Fruit fly (Drosophila melanogaster) whole organism, embryonic: ENCODE measurements around the gene mRpL4.

ENCODE experiments used
- Abd-B ChIP-seq: fragments of 200-800 bp; sonication (Bioruptor generic); optimal IDR thresholded peaks from 2 replicates; lab custom pipeline; 2018; ENCODE audit warnings: missing biosample characterization, mild to moderate bottlenecking, missing genetic modification characterization, moderate library complexity
- Aef1 ChIP-seq: fragments of 200-800 bp; sonication (Bioruptor generic); IDR thresholded peaks from 3 replicates; pipeline ENCODE4 v1.3.6; 2022; ENCODE audit warnings: missing biosample characterization, missing genetic modification characterization
- B-H2 ChIP-seq: fragments of 200-800 bp; sonication (Bioruptor generic); optimal IDR thresholded peaks from 2 replicates; lab custom pipeline; 2018; ENCODE audit warnings: missing biosample characterization, mild to moderate bottlenecking, missing genetic modification characterization
- Bteb2 ChIP-seq: fragments of 200-800 bp; sonication (Bioruptor generic); optimal IDR thresholded peaks from 2 replicates; lab custom pipeline; 2016; ENCODE audit warnings: missing biosample characterization, missing genetic modification characterization
- CG10147 ChIP-seq: fragments of 200-800 bp; sonication (Bioruptor generic); optimal IDR thresholded peaks from 2 replicates; lab custom pipeline; 2019; ENCODE audit warnings: missing biosample characterization, mild to moderate bottlenecking, missing genetic modification characterization, moderate library complexity
- CG11696 ChIP-seq: fragments of 200-800 bp; sonication (Bioruptor generic); IDR thresholded peaks from 2 replicates; pipeline ENCODE4 v1.3.6; 2022; ENCODE audit warnings: missing biosample characterization, missing genetic modification characterization
- CG13123 ChIP-seq: fragments of 200-800 bp; sonication (Bioruptor generic); optimal IDR thresholded peaks from 2 replicates; lab custom pipeline; 2016; ENCODE audit warnings: missing biosample characterization, missing genetic modification characterization
- CG17328 ChIP-seq: fragments of 200-800 bp; sonication (Bioruptor generic); IDR thresholded peaks from 2 replicates; pipeline ENCODE4 v1.3.6; 2022; ENCODE audit warnings: missing biosample characterization, missing genetic modification characterization
- CG2116 ChIP-seq: fragments of 200-800 bp; sonication (Bioruptor generic); optimal IDR thresholded peaks from 3 replicates; lab custom pipeline; 2018; ENCODE audit warnings: missing biosample characterization, mild to moderate bottlenecking, missing genetic modification characterization
- CG30020 ChIP-seq: fragments of 200-800 bp; optimal IDR thresholded peaks from 2 replicates; lab custom pipeline; 2019; ENCODE audit warnings: missing biosample characterization, mild to moderate bottlenecking, missing genetic modification characterization, moderate library complexity
- CG3847 ChIP-seq: fragments of 200-800 bp; sonication (Bioruptor generic); IDR thresholded peaks from 2 replicates; pipeline ENCODE4 v1.3.6; 2022; ENCODE audit warnings: missing biosample characterization, missing genetic modification characterization
- CG7271 ChIP-seq: fragments of 200-800 bp; sonication (Bioruptor generic); optimal IDR thresholded peaks from 2 replicates; lab custom pipeline; 2018; ENCODE audit warnings: missing biosample characterization, mild to moderate bottlenecking, missing genetic modification characterization, moderate library complexity
- CG7556 ChIP-seq: fragments of 200-800 bp; sonication (Bioruptor generic); optimal IDR thresholded peaks from 2 replicates; lab custom pipeline; 2017; ENCODE audit warnings: missing biosample characterization, mild to moderate bottlenecking, missing genetic modification characterization
- CG8944 ChIP-seq: fragments of 200-800 bp; sonication (Bioruptor generic); optimal IDR thresholded peaks from 3 replicates; lab custom pipeline; 2016; ENCODE audit warnings: missing biosample characterization, missing genetic modification characterization
- CG9727 ChIP-seq: fragments of 200-800 bp; sonication (Bioruptor generic); optimal IDR thresholded peaks from 3 replicates; lab custom pipeline; 2017; ENCODE audit warnings: missing biosample characterization, mild to moderate bottlenecking, missing genetic modification characterization
- CG9932 ChIP-seq: fragments of 200-800 bp; sonication (Bioruptor generic); IDR thresholded peaks from 2 replicates; pipeline ENCODE4 v1.3.6; 2022; ENCODE audit warnings: missing biosample characterization, missing genetic modification characterization
- CHES-1-like ChIP-seq: fragments of 200-800 bp; sonication (Bioruptor generic); optimal IDR thresholded peaks from 2 replicates; lab custom pipeline; 2016; ENCODE audit warnings: missing biosample characterization, missing genetic modification characterization
- Dref ChIP-seq: fragments of 200-800 bp; sonication (Bioruptor generic); IDR thresholded peaks from 2 replicates; pipeline ENCODE4 v1.3.6; 2022; ENCODE audit warnings: missing biosample characterization, missing genetic modification characterization
- E2f2 ChIP-seq: fragments of 200-800 bp; sonication (Bioruptor generic); IDR thresholded peaks from 2 replicates; pipeline ENCODE4 v1.3.6; 2022; ENCODE audit warnings: missing biosample characterization, missing genetic modification characterization
- Fer1 ChIP-seq: fragments of 200-800 bp; sonication (Bioruptor generic); optimal IDR thresholded peaks from 2 replicates; lab custom pipeline; 2017; ENCODE audit warnings: missing biosample characterization, mild to moderate bottlenecking, missing genetic modification characterization
- Hmx ChIP-seq: fragments of 200-800 bp; sonication (Bioruptor generic); optimal IDR thresholded peaks from 2 replicates; lab custom pipeline; 2016; ENCODE audit warnings: missing biosample characterization, missing genetic modification characterization
- MESR4 ChIP-seq: fragments of 200-800 bp; sonication (Bioruptor generic); optimal IDR thresholded peaks from 2 replicates; lab custom pipeline; 2018; ENCODE audit warnings: missing biosample characterization, mild to moderate bottlenecking, missing genetic modification characterization, moderate library complexity
- Myb ChIP-seq: fragments of 200-800 bp; sonication (Bioruptor generic); optimal IDR thresholded peaks from 2 replicates; lab custom pipeline; 2016; ENCODE audit warnings: missing biosample characterization, missing genetic modification characterization
- NC2β ChIP-seq: fragments of 200-800 bp; sonication (Bioruptor generic); optimal IDR thresholded peaks from 2 replicates; lab custom pipeline; 2016; ENCODE audit warnings: missing biosample characterization, missing genetic modification characterization
- Oaz ChIP-seq: fragments of 200-800 bp; sonication (Bioruptor generic); IDR thresholded peaks from 2 replicates; pipeline ENCODE4 v1.3.6; 2022; ENCODE audit warnings: missing biosample characterization, missing genetic modification characterization
- Side ChIP-seq: fragments of 200-800 bp; sonication (Bioruptor generic); optimal IDR thresholded peaks from 2 replicates; lab custom pipeline; 2016; ENCODE audit warnings: missing biosample characterization, missing genetic modification characterization
- YL-1 ChIP-seq: fragments of 200-800 bp; sonication (Bioruptor generic); optimal IDR thresholded peaks from 3 replicates; lab custom pipeline; 2017; ENCODE audit warnings: missing biosample characterization, mild to moderate bottlenecking, missing genetic modification characterization
- bsh ChIP-seq, 2 experiments: fragments of 200-800 bp; sonication (Bioruptor generic); optimal IDR thresholded peaks; 2 replicates each; lab custom pipeline; 2017 to 2018; ENCODE audit warnings: mild to moderate bottlenecking in 2 of 2, missing biosample characterization in 2 of 2, missing genetic modification characterization in 2 of 2, moderate library complexity in 1 of 2
- chif ChIP-seq, 2 experiments: fragments of 200-800 bp; sonication (Bioruptor generic); optimal IDR thresholded peaks; 3 replicates each; lab custom pipeline; 2016; ENCODE audit warnings: missing biosample characterization in 2 of 2, missing genetic modification characterization in 2 of 2
- ci ChIP-seq: fragments of 200-800 bp; sonication (Bioruptor generic); IDR thresholded peaks from 3 replicates; pipeline ENCODE4 v1.3.6; 2022; ENCODE audit warnings: missing biosample characterization, missing genetic modification characterization
- dmrt11E ChIP-seq: fragments of 200-800 bp; sonication (Bioruptor generic); optimal IDR thresholded peaks from 3 replicates; lab custom pipeline; 2018; ENCODE audit warnings: missing biosample characterization, mild to moderate bottlenecking, missing genetic modification characterization, moderate library complexity
- lab ChIP-seq: fragments of 200-800 bp; sonication (Bioruptor generic); optimal IDR thresholded peaks from 3 replicates; lab custom pipeline; 2017; ENCODE audit warnings: missing biosample characterization, missing genetic modification characterization, mild to moderate bottlenecking, moderate library complexity, missing genetic modification reagents
- lbe ChIP-seq: fragments of 200-800 bp; sonication (Bioruptor generic); optimal IDR thresholded peaks from 2 replicates; lab custom pipeline; 2016; ENCODE audit warnings: missing biosample characterization, mild to moderate bottlenecking, missing genetic modification characterization
- lola ChIP-seq, 3 experiments: fragments of >200 bp in 2 of 3; fragments of 200-800 bp in 1 of 3; sonication (Bioruptor generic) in 1 of 3; optimal IDR thresholded peaks; 2 replicates each; lab custom pipeline; 2017 to 2019; ENCODE audit warnings: missing biosample characterization in 3 of 3, missing genetic modification characterization in 3 of 3, mild to moderate bottlenecking in 1 of 3, moderate library complexity in 1 of 3
- pzg ChIP-seq: fragments of 200-800 bp; sonication (Bioruptor generic); optimal IDR thresholded peaks from 3 replicates; lab custom pipeline; 2018; ENCODE audit warnings: missing biosample characterization, mild to moderate bottlenecking, missing genetic modification characterization, moderate library complexity
- ranshi ChIP-seq: fragments of 200-800 bp; sonication (Bioruptor generic); IDR thresholded peaks from 2 replicates; pipeline ENCODE4 v1.3.6; 2022; ENCODE audit warnings: missing biosample characterization, missing genetic modification characterization
- sd ChIP-seq: fragments of 200-800 bp; sonication (Bioruptor generic); optimal IDR thresholded peaks from 3 replicates; lab custom pipeline; 2018; ENCODE audit warnings: missing biosample characterization, mild to moderate bottlenecking, missing genetic modification characterization, moderate library complexity
- shn ChIP-seq: fragments of 200-800 bp; sonication (Bioruptor generic); optimal IDR thresholded peaks from 3 replicates; lab custom pipeline; 2016; ENCODE audit warnings: missing biosample characterization, missing genetic modification characterization
- slbo ChIP-seq: fragments of 200-800 bp; sonication (Bioruptor generic); IDR thresholded peaks from 2 replicates; pipeline ENCODE4 v1.3.6; 2022; ENCODE audit warnings: missing biosample characterization, missing genetic modification characterization
- sna ChIP-seq: fragments of 200-800 bp; sonication (Bioruptor generic); IDR thresholded peaks from 2 replicates; pipeline ENCODE4 v1.3.6; 2022; ENCODE audit warnings: missing biosample characterization, missing genetic modification characterization; ENCODE audit not compliant: partially characterized antibody
- stc ChIP-seq: fragments of 200-800 bp; sonication (Bioruptor generic); IDR thresholded peaks from 2 replicates; pipeline ENCODE4 v1.3.6; 2022; ENCODE audit warnings: missing biosample characterization, missing genetic modification characterization
- sug ChIP-seq: fragments of 200-800 bp; optimal IDR thresholded peaks from 2 replicates; lab custom pipeline; 2019; ENCODE audit warnings: missing biosample characterization, mild to moderate bottlenecking, missing genetic modification characterization, moderate library complexity
- trem ChIP-seq: fragments of 200-800 bp; optimal IDR thresholded peaks from 3 replicates; lab custom pipeline; 2019; ENCODE audit warnings: missing biosample characterization, mild to moderate bottlenecking, missing genetic modification characterization, moderate library complexity
- ttk ChIP-seq: fragments of 200-800 bp; sonication (Bioruptor generic); IDR thresholded peaks from 2 replicates; pipeline ENCODE4 v2.1.2; 2022; ENCODE audit warnings: missing biosample characterization, missing genetic modification characterization
- unc-4 ChIP-seq: fragments of 200-800 bp; sonication (Bioruptor generic); IDR thresholded peaks from 2 replicates; pipeline ENCODE4 v1.3.6; 2022; ENCODE audit warnings: missing biosample characterization, missing genetic modification characterization; ENCODE audit not compliant: partially characterized antibody
- unpg ChIP-seq: fragments of 200-800 bp; sonication (Bioruptor generic); optimal IDR thresholded peaks from 3 replicates; lab custom pipeline; 2018; ENCODE audit warnings: missing biosample characterization, mild to moderate bottlenecking, missing genetic modification characterization, moderate library complexity
- zfh2 ChIP-seq: fragments of 200-800 bp; sonication (Bioruptor generic); optimal IDR thresholded peaks from 2 replicates; lab custom pipeline; 2016; ENCODE audit warnings: missing biosample characterization, missing genetic modification characterization

Gene mRpL4

DNA sequence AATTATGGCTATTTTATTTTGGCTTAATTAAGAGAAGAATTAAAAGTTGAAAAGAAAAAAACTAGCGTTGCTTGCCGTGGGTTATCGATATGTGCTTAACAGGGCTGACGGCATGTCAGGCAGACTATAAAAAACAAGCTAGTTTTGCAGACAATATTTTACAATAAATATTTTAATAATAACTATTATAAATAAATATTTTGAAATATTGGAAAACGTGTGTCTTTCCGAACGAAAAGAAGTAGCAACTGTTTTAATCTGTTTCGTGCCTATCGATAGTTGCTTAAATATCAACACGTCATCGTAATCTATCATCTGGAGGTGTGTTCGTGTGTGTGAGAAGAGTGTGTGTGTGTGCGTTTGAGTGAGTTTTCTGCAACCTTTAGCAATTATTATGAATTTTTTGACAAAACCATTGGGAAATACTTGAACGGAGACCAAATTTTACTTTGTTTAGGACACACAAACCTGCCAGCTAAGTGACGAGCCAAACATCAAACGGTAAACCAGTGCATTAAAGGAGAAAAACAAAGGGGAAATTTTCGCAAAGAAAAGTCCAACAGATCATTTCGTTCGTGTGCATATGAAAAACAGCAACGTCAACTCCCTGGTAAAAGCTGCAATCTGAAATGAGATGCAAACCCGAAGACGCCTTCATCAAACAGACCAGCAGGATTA lies 21.8 kb downstream of the mRpL4 start, which contains the start of the genes CG5861 and Syx5 (continued):
- TF ChIP-seq chif (GFP tag; optimal IDR thresholded peaks at IDR 0.05; lab: Kevin White, UChicago) = no peak
- peak; percentile 73 for TF ChIP-seq Fer1
- no peak for TF ChIP-seq ci (GFP tag; lab: Robert Waterston, UW)
- no peak for TF ChIP-seq Side (GFP tag; lab: Kevin White, UChicago)
- no peak for TF ChIP-seq shn (GFP tag; lab: Kevin White, UChicago)
- TF ChIP-seq ranshi (GFP tag; lab: Robert Waterston, UW) = peak; percentile 52; the same call in 1 of the 2 replicates

DNA sequence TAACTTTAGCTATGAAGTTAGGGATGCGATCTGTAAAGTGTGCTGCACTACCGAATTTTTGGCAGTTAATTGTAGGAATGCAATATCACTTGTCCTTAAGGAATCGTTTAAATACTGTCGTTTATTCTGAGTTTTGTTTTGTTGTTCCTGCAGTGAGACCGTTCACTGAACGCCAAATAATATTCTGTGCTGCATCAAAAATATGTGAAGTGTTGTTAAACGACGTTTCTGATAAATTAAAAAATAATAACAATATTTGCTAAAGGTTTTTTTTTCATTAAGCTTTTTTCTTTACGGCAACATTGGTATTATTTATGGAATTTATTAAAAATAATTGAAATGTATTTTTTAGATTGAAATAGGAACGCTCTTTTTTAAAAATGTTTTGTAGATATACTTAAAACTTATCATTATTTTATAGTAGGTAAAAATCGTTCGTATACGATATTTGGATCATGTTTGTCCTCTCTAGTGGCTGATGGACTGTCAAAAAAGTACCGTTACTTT lies 26.1 kb downstream of the mRpL4 start, which contains the start of gene GMF:
GMF (minus strand) TSS at position 182 of the 507 bp plus-strand sequence.
- peak; percentile 45; the same call in 1 of the 2 replicates for TF ChIP-seq slbo (GFP tag; lab: Robert Waterston, UW)
- no peak for TF ChIP-seq stc (GFP tag; lab: Robert Waterston, UW)
- TF ChIP-seq Aef1 (GFP tag; lab: Robert Waterston, UW) = no peak
- TF ChIP-seq Dref = no peak
- TF ChIP-seq CG3847 = no peak
- peak; percentile 62 for TF ChIP-seq B-H2 (GFP tag; lab: Kevin White, UChicago)
- TF ChIP-seq CG17328 = peak; percentile 52; the same call in 1 of the 2 replicates
- TF ChIP-seq Myb (GFP tag; lab: Kevin White, UChicago) = peak; percentile 61
- no peak for TF ChIP-seq sna (GFP tag; lab: Robert Waterston, UW)
- TF ChIP-seq CG13123 (GFP tag; lab: Kevin White, UChicago) = peak; percentile 5
- TF ChIP-seq NC2β (GFP tag; lab: Kevin White, UChicago) = peak; percentile 38
- peak; percentile 38; the same call in 1 of the 2 replicates for TF ChIP-seq E2f2 (GFP tag; lab: Robert Waterston, UW)
- TF ChIP-seq CG30020 (tag; lab: Kevin White, UChicago) = peak; percentile 39
- TF ChIP-seq zfh2 (GFP tag; lab: Kevin White, UChicago) = peak; percentile 23
- TF ChIP-seq CG2116 = peak; percentile 62
- peak; percentile 58 for TF ChIP-seq CG7271 (tag; lab: Kevin White, UChicago)
- peak; percentile 40 for TF ChIP-seq unpg (GFP tag; lab: Kevin White, UChicago)
- peak; percentile 25 for TF ChIP-seq Hmx (GFP tag; lab: Kevin White, UChicago)
- TF ChIP-seq sug (tag; lab: Kevin White, UChicago) = peak; percentile 43
- TF ChIP-seq lbe (GFP tag; lab: Kevin White, UChicago) = peak; percentile 38
- no peak for TF ChIP-seq CG8944
- peak; percentile 30 for TF ChIP-seq CG7556 (GFP tag; lab: Kevin White, UChicago)
- TF ChIP-seq trem = peak; percentile 61
- TF ChIP-seq lola (GFP tag; optimal IDR thresholded peaks at IDR 0.05; lab: Kevin White, UChicago) = peak in 1 of 3 experiments; percentile 62
- TF ChIP-seq lab (GFP tag; lab: Kevin White, UChicago) = peak; percentile 52
- no peak for TF ChIP-seq CG11696 (GFP tag; lab: Robert Waterston, UW)
- no peak for TF ChIP-seq Oaz (GFP tag; lab: Robert Waterston, UW)
- peak; percentile 35 for TF ChIP-seq CHES-1-like (GFP tag; lab: Kevin White, UChicago)
- peak; percentile 48 for TF ChIP-seq CG10147 (GFP tag; lab: Kevin White, UChicago)
- peak; percentile 60 for TF ChIP-seq dmrt11E (tag; lab: Kevin White, UChicago)
- peak in 1 of 2 experiments; percentile 40 for TF ChIP-seq bsh (GFP tag; optimal IDR thresholded peaks at IDR 0.05; lab: Kevin White, UChicago)
- TF ChIP-seq CG9932 (GFP tag; lab: Robert Waterston, UW) = peak; percentile 45
- TF ChIP-seq MESR4 = peak; percentile 70
- peak; percentile 6 for TF ChIP-seq Bteb2 (GFP tag; lab: Kevin White, UChicago)
- TF ChIP-seq unc-4 (GFP tag; lab: Robert Waterston, UW) = peak; percentile 21; the same call in 1 of the 2 replicates
- peak; percentile 50 for TF ChIP-seq CG9727
- no peak for TF ChIP-seq Abd-B (GFP tag; lab: Kevin White, UChicago)
- TF ChIP-seq ttk = no peak
- TF ChIP-seq pzg (GFP tag; lab: Kevin White, UChicago) = peak; percentile 60
- peak; percentile 57 for TF ChIP-seq sd (tag; lab: Kevin White, UChicago)
- TF ChIP-seq YL-1 (GFP tag; lab: Kevin White, UChicago) = peak; percentile 72
